Worm (Caenorhabditis elegans) whole organism, L4/young adult: ENCODE measurements around the gene vps-8.

Experiments used
- W03F9.2 ChIP-seq: fragments of 150-350 bp; optimal IDR thresholded peaks from 2 replicates; lab custom pipeline; 2014; ENCODE audit warnings: missing biosample characterization, missing genetic modification characterization
- him-1 ChIP-seq: sonication (generic microtip); optimal IDR thresholded peaks from 2 replicates; lab custom pipeline; 2016; ENCODE audit warnings: missing genotype, missing genetic modification reagents, missing genetic modification characterization, missing compliant biosample characterization

DNA sequence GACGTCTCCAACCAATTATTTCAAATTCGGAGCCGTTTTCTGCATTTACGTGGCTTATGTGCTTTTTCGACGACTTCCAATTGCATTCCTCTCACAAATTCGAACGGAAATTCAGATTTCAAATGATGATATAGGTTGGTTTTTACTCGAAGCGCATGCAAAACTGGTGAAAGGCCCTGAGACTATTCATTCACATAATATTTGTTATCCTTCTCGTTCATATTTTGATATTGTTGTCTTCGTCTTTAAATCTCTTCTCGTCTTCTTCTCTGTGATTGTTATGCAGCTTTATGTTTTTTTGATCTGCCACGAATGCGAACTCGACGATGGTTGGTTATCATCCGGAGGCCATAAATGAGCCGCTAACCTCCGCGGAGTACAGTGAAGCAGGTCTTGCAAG lies 7.1 kb upstream of the vps-8 start, which contains the start of gene hpo-12:
- TF ChIP-seq him-1 (tag; lab: Kevin White, UChicago) (no peak), W03F9.2 (no peak)
